Fruit fly (Drosophila melanogaster): Measurements from ENCODE around the gene CG17350.
A peak's percentile ranks its signal among the peaks of the same experiment; 100 is the strongest.

The CG17350 gene

DNA sequence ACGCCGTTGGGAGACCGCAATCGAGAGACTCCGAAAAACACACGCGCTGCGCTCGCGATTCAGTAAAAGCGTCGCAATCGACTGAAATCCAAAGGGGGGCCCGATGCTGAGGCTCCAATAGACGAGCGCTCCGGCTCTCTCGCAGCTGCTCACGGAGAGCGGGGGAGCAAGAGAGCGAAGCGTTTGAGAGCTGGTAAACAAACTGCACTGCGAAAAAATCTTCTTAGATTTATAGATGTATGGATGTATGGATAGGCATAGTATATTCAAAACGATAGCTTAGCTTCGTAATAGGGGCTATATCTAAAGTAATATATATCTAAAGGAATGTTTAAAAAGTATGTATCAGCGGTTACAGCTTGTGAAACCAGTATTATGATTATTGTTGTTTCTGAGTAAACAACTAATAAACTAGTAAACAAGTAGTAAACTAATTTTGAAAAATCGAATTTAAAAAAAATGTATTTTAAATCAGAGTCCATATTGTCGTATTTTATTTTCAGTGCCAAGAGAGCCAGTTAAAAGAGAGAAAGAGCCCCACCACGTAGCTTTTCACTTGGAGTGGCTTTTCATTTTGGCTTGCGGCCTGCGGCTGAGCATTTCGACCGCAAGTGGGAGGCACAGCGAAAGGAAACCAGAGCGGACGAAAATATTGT lies 42.9 kb downstream of the CG17350 start, which contains the start of the genes Alp12 and CG13085 (continued):
- TF ChIP-seq ewg (GFP tag; optimal IDR thresholded peaks at IDR 0.05) = peak; percentile 96
- peak; percentile 99 for TF ChIP-seq CG4328 (GFP tag; optimal IDR thresholded peaks at IDR 0.05)
- TF ChIP-seq fru (optimal IDR thresholded peaks at IDR 0.05) = no peak
- peak; percentile 98 for TF ChIP-seq HmgZ (tag; optimal IDR thresholded peaks at IDR 0.05)
- peak; percentile 94 for TF ChIP-seq cato (GFP tag; optimal IDR thresholded peaks at IDR 0.05; ENCODE audit: borderline replicate concordance)
- TF ChIP-seq CG11247 (GFP tag; IDR thresholded peaks at IDR 0.05) = peak; percentile 92
- peak; percentile 94 for TF ChIP-seq mirr (GFP tag; optimal IDR thresholded peaks at IDR 0.05)
- peak; percentile 95 for TF ChIP-seq CG12744 (GFP tag; optimal IDR thresholded peaks at IDR 0.05)
- peak; percentile 93 for TF ChIP-seq pnt (GFP tag; optimal IDR thresholded peaks at IDR 0.05)
- peak; percentile 95 for TF ChIP-seq pho (GFP tag; optimal IDR thresholded peaks at IDR 0.05)
- no peak for TF ChIP-seq HLH4C (GFP tag; IDR thresholded peaks at IDR 0.05; ENCODE audit: partially characterized antibody)
- peak; percentile 98 for TF ChIP-seq HHEX (GFP tag; optimal IDR thresholded peaks at IDR 0.05)
- peak; percentile 98 for TF ChIP-seq CG6854 (GFP tag; optimal IDR thresholded peaks at IDR 0.05)
- peak; percentile 83 for TF ChIP-seq nom (GFP tag; optimal IDR thresholded peaks at IDR 0.05)
- TF ChIP-seq CG10654 (GFP tag; optimal IDR thresholded peaks at IDR 0.05) = peak; percentile 93
- TF ChIP-seq Abd-B (GFP tag; optimal IDR thresholded peaks at IDR 0.05) = peak; percentile 94
- peak; percentile 89 for TF ChIP-seq Deaf1 (tag; optimal IDR thresholded peaks at IDR 0.05)
- TF ChIP-seq Opbp (GFP tag; IDR thresholded peaks at IDR 0.05; ENCODE audit: partially characterized antibody) = no peak; the same call in 2 of the 3 replicates
- peak; percentile 93 for TF ChIP-seq wdn (GFP tag; IDR thresholded peaks at IDR 0.05)
- TF ChIP-seq fd3F (GFP tag; optimal IDR thresholded peaks at IDR 0.05) = peak; percentile 97
- TF ChIP-seq fd64A (GFP tag; optimal IDR thresholded peaks at IDR 0.05) = peak; percentile 93
- TF ChIP-seq Chrac-16 (GFP tag; optimal IDR thresholded peaks at IDR 0.05) = peak; percentile 95
- peak; percentile 92 for TF ChIP-seq CG15514 (GFP tag; optimal IDR thresholded peaks at IDR 0.05)
- peak; percentile 84 for TF ChIP-seq ERR (GFP tag; optimal IDR thresholded peaks at IDR 0.05)
- no peak for TF ChIP-seq CG15479 (GFP tag; optimal IDR thresholded peaks at IDR 0.05)
- TF ChIP-seq Side (GFP tag; optimal IDR thresholded peaks at IDR 0.05) = peak; percentile 94
- TF ChIP-seq crol (GFP tag; IDR thresholded peaks at IDR 0.05) = peak; percentile 76
- peak; percentile 98 for TF ChIP-seq Ssrp (tag; optimal IDR thresholded peaks at IDR 0.05)
- TF ChIP-seq croc (GFP tag; conservative IDR thresholded peaks at IDR 0.05) = peak; percentile 96
- peak; percentile 88 for TF ChIP-seq CG9609 (GFP tag; optimal IDR thresholded peaks at IDR 0.05)
- peak; percentile 95 for TF ChIP-seq CG2889 (GFP tag; IDR thresholded peaks at IDR 0.05)
- peak; percentile 91; the same call in 1 of the 2 replicates for TF ChIP-seq Awh (GFP tag; IDR thresholded peaks at IDR 0.05)
- TF ChIP-seq MBD-R2 (GFP tag; IDR thresholded peaks at IDR 0.05) = peak; percentile 72
- TF ChIP-seq CG8924 (tag; optimal IDR thresholded peaks at IDR 0.05) = peak; percentile 99
- peak; percentile 90 for TF ChIP-seq Antp (GFP tag; optimal IDR thresholded peaks at IDR 0.05)
- TF ChIP-seq run (tag; optimal IDR thresholded peaks at IDR 0.05) = peak; percentile 98
- TF ChIP-seq nerfin-2 (GFP tag; IDR thresholded peaks at IDR 0.05; ENCODE audit: partially characterized antibody) = no peak
- peak; percentile 91 for TF ChIP-seq Lim3 (GFP tag; IDR thresholded peaks at IDR 0.05)
- peak; percentile 97 for TF ChIP-seq Sox102F (GFP tag; optimal IDR thresholded peaks at IDR 0.05)
- peak; percentile 97 for TF ChIP-seq CG8388 (GFP tag; optimal IDR thresholded peaks at IDR 0.05)
- TF ChIP-seq D (optimal IDR thresholded peaks at IDR 0.05) = no peak
- peak; percentile 98 for TF ChIP-seq D (GFP tag; optimal IDR thresholded peaks at IDR 0.05)
- peak; percentile 96 for TF ChIP-seq CG14441 (GFP tag; IDR thresholded peaks at IDR 0.05)
- peak; percentile 91 for TF ChIP-seq Gug (GFP tag; IDR thresholded peaks at IDR 0.05)
- TF ChIP-seq klu (GFP tag; IDR thresholded peaks at IDR 0.05) = peak; percentile 95
- TF ChIP-seq yki (optimal IDR thresholded peaks at IDR 0.05) = peak; percentile 80
- TF ChIP-seq CG6175 (GFP tag; IDR thresholded peaks at IDR 0.05) = peak; percentile 91
- TF ChIP-seq CG6683 (GFP tag; optimal IDR thresholded peaks at IDR 0.05) = peak; percentile 98
- TF ChIP-seq ci (GFP tag; IDR thresholded peaks at IDR 0.05) = peak; percentile 93
- TF ChIP-seq sc (optimal IDR thresholded peaks at IDR 0.05) = no peak
- TF ChIP-seq sc (GFP tag; optimal IDR thresholded peaks at IDR 0.05) = peak; percentile 98
